Worm (Caenorhabditis elegans) whole organism, young adult: Measurements from ENCODE around the gene lips-11.

Source experiments
- attf-6 ChIP-seq: fragments of 200-800 bp; sonication (Bioruptor generic); IDR thresholded peaks from 2 replicates; pipeline ENCODE4 v1.3.6; 2022; ENCODE audit warnings: missing genetic modification reagents, missing genetic modification characterization, missing compliant biosample characterization
- ceh-40 ChIP-seq: fragments of 200-800 bp; sonication (Bioruptor generic); IDR thresholded peaks from 2 replicates; pipeline ENCODE4 v1.3.6; 2022; ENCODE audit warnings: missing genetic modification characterization, missing compliant biosample characterization
- ceh-58 ChIP-seq: fragments of 200-800 bp; sonication (Bioruptor generic); IDR thresholded peaks from 2 replicates; pipeline ENCODE4 v1.3.6; 2022; ENCODE audit warnings: missing genetic modification characterization, missing compliant biosample characterization
- mxl-1 ChIP-seq: sonication (generic microtip); optimal IDR thresholded peaks from 2 replicates; lab custom pipeline; 2016; ENCODE audit warnings: missing genetic modification characterization, missing compliant biosample characterization
- pha-4 ChIP-seq: fragments of 150-350 bp; sonication (generic microtip); optimal IDR thresholded peaks from 2 replicates; lab custom pipeline; 2014; ENCODE audit warnings: missing biosample characterization, missing genetic modification reagents, missing genetic modification characterization
- snpc-4 ChIP-seq, 5 experiments: fragments of 150-350 bp in 1 of 5; sonication (generic microtip) in 4 of 5; optimal IDR thresholded peaks; 2 replicates each; lab custom pipeline; 2014 to 2018; ENCODE audit warnings: missing genetic modification characterization in 5 of 5, missing biosample characterization in 3 of 5, antibody characterized with exemption in 2 of 5, mild to moderate bottlenecking in 2 of 5, missing compliant biosample characterization in 2 of 5, missing genotype in 2 of 5, moderate library complexity in 2 of 5, missing genetic modification reagents in 1 of 5

DNA sequence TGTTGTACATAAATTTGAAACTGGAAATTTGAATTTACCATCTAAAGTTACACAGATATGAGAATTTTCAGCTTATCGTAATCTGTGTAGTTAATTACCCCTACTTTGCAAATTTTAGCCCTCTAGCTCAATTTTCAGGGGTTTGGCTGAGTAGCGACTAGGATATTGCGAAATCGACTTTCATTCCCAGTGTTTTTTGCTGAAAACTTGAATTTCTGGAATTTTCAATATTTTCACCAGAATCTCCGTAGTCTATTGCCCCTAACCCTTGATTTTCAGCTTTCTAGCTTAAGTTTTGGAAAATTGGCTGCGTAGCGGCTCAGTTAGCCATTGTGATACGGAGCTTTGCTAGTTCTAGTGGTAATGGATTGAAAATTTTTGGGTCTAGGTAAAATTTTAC lies 46.3 kb upstream of the lips-11 start:
- no peak for TF ChIP-seq snpc-4 (GFP tag; optimal IDR thresholded peaks at IDR 0.05; lab: Kevin White, UChicago)
- no peak for TF ChIP-seq snpc-4 (tag; optimal IDR thresholded peaks at IDR 0.05; lab: Kevin White, UChicago)
- TF ChIP-seq pha-4 (tag; lab: Kevin White, UChicago) = no peak
- no peak for TF ChIP-seq mxl-1
- TF ChIP-seq ceh-40 = no peak
- TF ChIP-seq attf-6 (GFP tag; lab: Robert Waterston, UW) = no peak
- TF ChIP-seq ceh-58 (GFP tag; lab: Robert Waterston, UW) = no peak
